Worm (Caenorhabditis elegans): ENCODE results near the gene fbxb-87.

Gene fbxb-87

ce11 chrIII:10855398-10855880 lies 38.9 kb upstream of the fbxb-87 start, which contains the start of gene Y39A1C.1:
TSS of gene Y39A1C.1 (plus strand) at chrIII:10855448.
- TF ChIP-seq sptf-1 (tag; optimal IDR thresholded peaks at IDR 0.05) (peak; percentile 10), elt-3 (tag; optimal IDR thresholded peaks at IDR 0.05) (no peak), ces-1 (GFP tag; optimal IDR thresholded peaks at IDR 0.05) (peak; percentile 47), mep-1 (tag; optimal IDR thresholded peaks at IDR 0.05) (peak; percentile 20), blmp-1 (tag; optimal IDR thresholded peaks at IDR 0.05) (no peak), lsy-2 (tag; optimal IDR thresholded peaks at IDR 0.05) (peak; percentile 6), nhr-2 (tag; optimal IDR thresholded peaks at IDR 0.05) (no peak), nhr-237 (tag; optimal IDR thresholded peaks at IDR 0.05) (no peak), hlh-1 (tag; optimal IDR thresholded peaks at IDR 0.05) (peak; percentile 7), unc-120 (tag; optimal IDR thresholded peaks at IDR 0.05; ENCODE audit: poor library complexity, severe bottlenecking) (peak; percentile 81), mls-2 (tag; optimal IDR thresholded peaks at IDR 0.05) (peak; percentile 16)

- TF ChIP-seq snpc-4 (tag; optimal IDR thresholded peaks at IDR 0.05) (no peak), elt-1 (tag; optimal IDR thresholded peaks at IDR 0.05; ENCODE audit: borderline replicate concordance, insufficient read depth) (no peak), ces-1 (GFP tag; optimal IDR thresholded peaks at IDR 0.05) (no peak), ceh-83 (GFP tag; optimal IDR thresholded peaks at IDR 0.05) (peak; percentile 68), ceh-43 (GFP tag; optimal IDR thresholded peaks at IDR 0.05) (no peak), tbx-8 (GFP tag; optimal IDR thresholded peaks at IDR 0.05) (no peak), M03D4.4 (tag; optimal IDR thresholded peaks at IDR 0.05) (no peak), drap-1 (GFP tag; optimal IDR thresholded peaks at IDR 0.05) (peak; percentile 33), unc-62 (GFP tag; optimal IDR thresholded peaks at IDR 0.05) (no peak), elt-3 (tag; optimal IDR thresholded peaks at IDR 0.05) (no peak), ham-2 (GFP tag; optimal IDR thresholded peaks at IDR 0.05) (no peak), flh-1 (GFP tag; optimal IDR thresholded peaks at IDR 0.05) (no peak), lsy-2 (tag; optimal IDR thresholded peaks at IDR 0.05) (no peak), bed-3 (GFP tag; optimal IDR thresholded peaks at IDR 0.05) (peak; percentile 35), nhr-76 (tag; optimal IDR thresholded peaks at IDR 0.05) (no peak), zip-8 (tag; optimal IDR thresholded peaks at IDR 0.05) (no peak), lin-32 (GFP tag; optimal IDR thresholded peaks at IDR 0.05) (peak; percentile 53), cnd-1 (tag; optimal IDR thresholded peaks at IDR 0.05) (peak; percentile 77), pha-4 (tag; optimal IDR thresholded peaks at IDR 0.05) (no peak), mep-1 (tag; optimal IDR thresholded peaks at IDR 0.05) (no peak), ztf-11 (tag; optimal IDR thresholded peaks at IDR 0.05) (no peak), sptf-1 (tag; optimal IDR thresholded peaks at IDR 0.05) (peak; percentile 51), mls-2 (tag; optimal IDR thresholded peaks at IDR 0.05) (peak; percentile 26), nhr-237 (tag; optimal IDR thresholded peaks at IDR 0.05) (no peak), blmp-1 (tag; optimal IDR thresholded peaks at IDR 0.05) (no peak), ceh-39 (tag; optimal IDR thresholded peaks at IDR 0.05) (no peak), lin-13 (tag; optimal IDR thresholded peaks at IDR 0.05) (no peak), unc-120 (tag; optimal IDR thresholded peaks at IDR 0.05; ENCODE audit: poor library complexity, severe bottlenecking) (no peak), sem-2 (GFP tag; optimal IDR thresholded peaks at IDR 0.05) (no peak), nhr-2 (tag; optimal IDR thresholded peaks at IDR 0.05) (no peak), nhr-12 (tag; optimal IDR thresholded peaks at IDR 0.05) (no peak), unc-39 (tag; optimal IDR thresholded peaks at IDR 0.05) (no peak), mab-5 (tag; optimal IDR thresholded peaks at IDR 0.05) (no peak), nhr-28 (tag; optimal IDR thresholded peaks at IDR 0.05) (no peak), hlh-1 (tag; optimal IDR thresholded peaks at IDR 0.05) (no peak)
Observed at ce11 chrIII:10856830-10857229, 37.5 kb upstream of the fbxb-87 start.

- TF ChIP-seq unc-62 (GFP tag; optimal IDR thresholded peaks at IDR 0.05) (no peak), hlh-1 (tag; optimal IDR thresholded peaks at IDR 0.05) (no peak), sem-2 (GFP tag; optimal IDR thresholded peaks at IDR 0.05) (no peak), nhr-237 (tag; optimal IDR thresholded peaks at IDR 0.05) (no peak), ham-2 (GFP tag; optimal IDR thresholded peaks at IDR 0.05) (no peak)
Observed at ce11 chrIII:10857984-10858383, 36.3 kb upstream of the fbxb-87 start, which contains the start of gene oxi-1. TSS of gene oxi-1 (plus strand) at chrIII:10858284.

ce11 chrIII:10861375-10861774 lies 32.9 kb upstream of the fbxb-87 start:
- no peak for TF ChIP-seq zip-8 (tag; optimal IDR thresholded peaks at IDR 0.05)
- TF ChIP-seq sem-2 (GFP tag; optimal IDR thresholded peaks at IDR 0.05) = no peak
- no peak for TF ChIP-seq mep-1 (tag; optimal IDR thresholded peaks at IDR 0.05)

Data from whole organism, mixed stage, embryonic.